Fruit fly (Drosophila melanogaster) whole organism, embryonic: ENCODE results near the gene mu2.
A peak's percentile ranks its signal among the peaks of the same experiment; 100 is the strongest.

Experiments
- Bteb2 ChIP-seq: fragments of 200-800 bp; sonication (Bioruptor generic); optimal IDR thresholded peaks from 2 replicates; lab custom pipeline; 2016; ENCODE audit warnings: missing biosample characterization, missing genetic modification characterization
- CG1024 ChIP-seq: fragments of 200-800 bp; sonication (Bioruptor generic); IDR thresholded peaks from 2 replicates; pipeline ENCODE4 v1.3.6; 2022; ENCODE audit warnings: missing biosample characterization, missing genetic modification characterization
- CG10431 ChIP-seq: fragments of 200-800 bp; sonication (Bioruptor generic); optimal IDR thresholded peaks from 3 replicates; lab custom pipeline; 2018; ENCODE audit warnings: missing biosample characterization, mild to moderate bottlenecking, missing genetic modification characterization
- CG11504 ChIP-seq: fragments of 200-800 bp; sonication (Bioruptor generic); optimal IDR thresholded peaks from 3 replicates; lab custom pipeline; 2019; ENCODE audit warnings: missing biosample characterization, mild to moderate bottlenecking, missing genetic modification characterization, moderate library complexity
- CG11696 ChIP-seq: fragments of 200-800 bp; sonication (Bioruptor generic); IDR thresholded peaks from 2 replicates; pipeline ENCODE4 v1.3.6; 2022; ENCODE audit warnings: missing biosample characterization, missing genetic modification characterization
- CG14441 ChIP-seq: fragments of 200-800 bp; sonication (Bioruptor generic); IDR thresholded peaks from 2 replicates; pipeline ENCODE4 v1.3.6; 2022; ENCODE audit warnings: missing biosample characterization, missing genetic modification characterization
- CG17359 ChIP-seq: fragments of 200-800 bp; sonication (Bioruptor generic); optimal IDR thresholded peaks from 3 replicates; lab custom pipeline; 2018; ENCODE audit warnings: missing biosample characterization, mild to moderate bottlenecking, missing genetic modification characterization, moderate library complexity
- CG17568 ChIP-seq: fragments of 200-800 bp; sonication (Bioruptor generic); optimal IDR thresholded peaks from 2 replicates; lab custom pipeline; 2018; ENCODE audit warnings: missing biosample characterization, mild to moderate bottlenecking, missing genetic modification characterization, moderate library complexity
- CG17802 ChIP-seq: fragments of 200-800 bp; sonication (Bioruptor generic); optimal IDR thresholded peaks from 2 replicates; lab custom pipeline; 2018; ENCODE audit warnings: missing biosample characterization, mild to moderate bottlenecking, missing genetic modification characterization, moderate library complexity
- CG2116 ChIP-seq: fragments of 200-800 bp; sonication (Bioruptor generic); optimal IDR thresholded peaks from 3 replicates; lab custom pipeline; 2018; ENCODE audit warnings: missing biosample characterization, mild to moderate bottlenecking, missing genetic modification characterization
- CG2678 ChIP-seq: fragments of 200-800 bp; sonication (Bioruptor generic); optimal IDR thresholded peaks from 3 replicates; lab custom pipeline; 2019; ENCODE audit warnings: missing biosample characterization, mild to moderate bottlenecking, missing genetic modification characterization, moderate library complexity
- CG2712 ChIP-seq: fragments of 200-800 bp; optimal IDR thresholded peaks from 3 replicates; lab custom pipeline; 2019; ENCODE audit warnings: missing biosample characterization, mild to moderate bottlenecking, missing genetic modification characterization, moderate library complexity
- CG3163 ChIP-seq: fragments of 200-800 bp; sonication (Bioruptor generic); optimal IDR thresholded peaks from 3 replicates; lab custom pipeline; 2016; ENCODE audit warnings: missing biosample characterization, missing genetic modification characterization
- CG32767 ChIP-seq: fragments of 200-800 bp; sonication (Bioruptor generic); IDR thresholded peaks from 2 replicates; pipeline ENCODE4 v1.3.6; 2022; ENCODE audit warnings: missing biosample characterization, missing genetic modification characterization
- CG5953 ChIP-seq: fragments of 200-800 bp; sonication (Bioruptor generic); IDR thresholded peaks from 2 replicates; pipeline ENCODE4 v1.3.6; 2022; ENCODE audit warnings: missing biosample characterization, missing genetic modification characterization
- CG6765 ChIP-seq: fragments of 200-800 bp; sonication (Bioruptor generic); optimal IDR thresholded peaks from 3 replicates; lab custom pipeline; 2017; ENCODE audit warnings: missing biosample characterization, mild to moderate bottlenecking, missing genetic modification characterization
- CG6813 ChIP-seq: fragments of 200-800 bp; sonication (Bioruptor generic); optimal IDR thresholded peaks from 2 replicates; lab custom pipeline; 2017; ENCODE audit warnings: missing biosample characterization, missing genetic modification characterization, mild to moderate bottlenecking, moderate library complexity, missing genetic modification reagents
- CG7745 ChIP-seq: fragments of 200-800 bp; sonication (Bioruptor generic); optimal IDR thresholded peaks from 2 replicates; lab custom pipeline; 2018; ENCODE audit warnings: missing biosample characterization, mild to moderate bottlenecking, missing genetic modification characterization, moderate library complexity
- CG8944 ChIP-seq: fragments of 200-800 bp; sonication (Bioruptor generic); optimal IDR thresholded peaks from 3 replicates; lab custom pipeline; 2016; ENCODE audit warnings: missing biosample characterization, missing genetic modification characterization
- CG9932 ChIP-seq: fragments of 200-800 bp; sonication (Bioruptor generic); IDR thresholded peaks from 2 replicates; pipeline ENCODE4 v1.3.6; 2022; ENCODE audit warnings: missing biosample characterization, missing genetic modification characterization
- Dip3 ChIP-seq: fragments of 200-800 bp; sonication (Bioruptor generic); optimal IDR thresholded peaks from 3 replicates; lab custom pipeline; 2016; ENCODE audit warnings: missing biosample characterization, missing genetic modification characterization
- Doc3 ChIP-seq: fragments of 200-800 bp; sonication (Bioruptor generic); IDR thresholded peaks from 3 replicates; pipeline ENCODE4 v1.3.6; 2022; ENCODE audit warnings: missing biosample characterization, missing genetic modification characterization; ENCODE audit not compliant: partially characterized antibody
- Ets97D ChIP-seq: fragments of 200-800 bp; sonication (Bioruptor generic); optimal IDR thresholded peaks from 3 replicates; lab custom pipeline; 2016; ENCODE audit warnings: missing biosample characterization, missing genetic modification characterization
- GATAe ChIP-seq: fragments of 200-800 bp; sonication (Bioruptor generic); conservative IDR thresholded peaks from 2 replicates; pipeline ENCODE4 v1.3.6; 2022; ENCODE audit warnings: missing biosample characterization, missing genetic modification characterization
- H15 ChIP-seq: fragments of 200-800 bp; sonication (Bioruptor generic); IDR thresholded peaks from 3 replicates; pipeline ENCODE4 v1.3.6; 2022; ENCODE audit warnings: missing biosample characterization, missing genetic modification characterization
- HLH4C ChIP-seq: fragments of 200-800 bp; sonication (Bioruptor generic); IDR thresholded peaks from 3 replicates; pipeline ENCODE4 v1.3.6; 2022; ENCODE audit warnings: missing biosample characterization, missing genetic modification characterization; ENCODE audit not compliant: partially characterized antibody
- Hmr ChIP-seq: fragments of 200-800 bp; sonication (Bioruptor generic); optimal IDR thresholded peaks from 3 replicates; lab custom pipeline; 2017; ENCODE audit warnings: mild to moderate bottlenecking, missing biosample characterization, missing genetic modification reagents, missing genetic modification characterization
- Kr ChIP-seq: fragments of 200-800 bp; sonication (Bioruptor generic); optimal IDR thresholded peaks from 2 replicates; lab custom pipeline; 2017; ENCODE audit warnings: missing biosample characterization, mild to moderate bottlenecking, missing genetic modification characterization
- MTF-1 ChIP-seq: fragments of 200-800 bp; sonication (Bioruptor generic); optimal IDR thresholded peaks from 2 replicates; lab custom pipeline; 2018; ENCODE audit warnings: missing biosample characterization, mild to moderate bottlenecking, missing genetic modification characterization, borderline replicate concordance
- Oaz ChIP-seq: fragments of 200-800 bp; sonication (Bioruptor generic); IDR thresholded peaks from 2 replicates; pipeline ENCODE4 v1.3.6; 2022; ENCODE audit warnings: missing biosample characterization, missing genetic modification characterization
- Scr ChIP-seq: fragments of 200-800 bp; sonication (Bioruptor generic); IDR thresholded peaks from 2 replicates; pipeline ENCODE4 v1.3.6; 2022; ENCODE audit warnings: missing biosample characterization, missing genetic modification characterization; ENCODE audit not compliant: partially characterized antibody
- Sox100B ChIP-seq: fragments of 200-800 bp; sonication (Bioruptor generic); optimal IDR thresholded peaks from 3 replicates; lab custom pipeline; 2018; ENCODE audit warnings: missing biosample characterization, mild to moderate bottlenecking, missing genetic modification characterization
- Sry-β ChIP-seq: fragments of 200-800 bp; sonication (Bioruptor generic); optimal IDR thresholded peaks from 2 replicates; lab custom pipeline; 2018; ENCODE audit warnings: missing biosample characterization, mild to moderate bottlenecking, missing genetic modification characterization, moderate library complexity
- Ssrp ChIP-seq: fragments of 200-800 bp; sonication (Bioruptor generic); optimal IDR thresholded peaks from 2 replicates; lab custom pipeline; 2018; ENCODE audit warnings: missing biosample characterization, mild to moderate bottlenecking, missing genetic modification characterization, moderate library complexity
- cato ChIP-seq: fragments of 200-800 bp; sonication (Bioruptor generic); optimal IDR thresholded peaks from 2 replicates; lab custom pipeline; 2016; ENCODE audit warnings: missing biosample characterization, missing genetic modification characterization, borderline replicate concordance
- da ChIP-seq: fragments of 200-800 bp; sonication (Bioruptor generic); optimal IDR thresholded peaks from 2 replicates; lab custom pipeline; 2016; ENCODE audit warnings: missing biosample characterization, missing genetic modification characterization
- dan ChIP-seq: fragments of 200-800 bp; sonication (Bioruptor generic); IDR thresholded peaks from 2 replicates; pipeline ENCODE4 v1.3.6; 2022; ENCODE audit warnings: missing biosample characterization, missing genetic modification characterization
- gsb ChIP-seq: fragments of 200-800 bp; sonication (Bioruptor generic); IDR thresholded peaks from 2 replicates; pipeline ENCODE4 v1.3.6; 2022; ENCODE audit warnings: missing biosample characterization, missing genetic modification characterization
- hbn ChIP-seq: fragments of 200-800 bp; sonication (Bioruptor generic); IDR thresholded peaks from 2 replicates; pipeline ENCODE4 v1.3.6; 2022; ENCODE audit warnings: missing biosample characterization, missing genetic modification characterization; ENCODE audit not compliant: partially characterized antibody
- her ChIP-seq: fragments of 200-800 bp; sonication (Bioruptor generic); optimal IDR thresholded peaks from 2 replicates; lab custom pipeline; 2016; ENCODE audit warnings: missing biosample characterization, missing genetic modification characterization
- klu ChIP-seq: fragments of 200-800 bp; sonication (Bioruptor generic); IDR thresholded peaks from 2 replicates; pipeline ENCODE4 v1.3.6; 2022; ENCODE audit warnings: missing biosample characterization, missing genetic modification characterization
- maf-S ChIP-seq: fragments of 200-800 bp; sonication (Bioruptor generic); optimal IDR thresholded peaks from 2 replicates; lab custom pipeline; 2016; ENCODE audit warnings: missing biosample characterization, missing genetic modification characterization
- nau ChIP-seq: fragments of 200-800 bp; sonication (Bioruptor generic); optimal IDR thresholded peaks from 3 replicates; lab custom pipeline; 2017; ENCODE audit warnings: missing biosample characterization, mild to moderate bottlenecking, missing genetic modification characterization, missing genetic modification reagents
- nerfin-1 ChIP-seq: fragments of 200-800 bp; sonication (Bioruptor generic); optimal IDR thresholded peaks from 3 replicates; lab custom pipeline; 2019; ENCODE audit warnings: missing biosample characterization, mild to moderate bottlenecking, missing genetic modification characterization, moderate library complexity
- otp ChIP-seq: fragments of 200-800 bp; sonication (Bioruptor generic); IDR thresholded peaks from 3 replicates; pipeline ENCODE4, ENCODE4 v1.3.6; 2022; ENCODE audit warnings: missing biosample characterization, missing genetic modification characterization
- peb ChIP-seq: fragments of 200-800 bp; sonication (Bioruptor generic); IDR thresholded peaks from 2 replicates; pipeline ENCODE4 v1.3.6; 2022; ENCODE audit warnings: missing biosample characterization, missing genetic modification characterization
- psq ChIP-seq: fragments of 200-800 bp; sonication (Bioruptor generic); optimal IDR thresholded peaks from 2 replicates; lab custom pipeline; 2017; ENCODE audit warnings: missing biosample characterization, missing genetic modification characterization
- sima ChIP-seq: fragments of 200-800 bp; sonication (Bioruptor generic); optimal IDR thresholded peaks from 2 replicates; lab custom pipeline; 2016; ENCODE audit warnings: missing biosample characterization, missing genetic modification characterization
- sisA ChIP-seq: fragments of 200-800 bp; sonication (Bioruptor generic); IDR thresholded peaks from 2 replicates; pipeline ENCODE4 v1.3.6; 2022; ENCODE audit warnings: missing biosample characterization, missing genetic modification characterization
- sug ChIP-seq: fragments of 200-800 bp; optimal IDR thresholded peaks from 2 replicates; lab custom pipeline; 2019; ENCODE audit warnings: missing biosample characterization, mild to moderate bottlenecking, missing genetic modification characterization, moderate library complexity
- trh ChIP-seq: fragments of 200-800 bp; sonication (Bioruptor generic); optimal IDR thresholded peaks from 2 replicates; lab custom pipeline; 2016; ENCODE audit warnings: missing biosample characterization, missing genetic modification characterization

Gene mu2

dm6 chr3L:1962964-1963363, 15.7 kb upstream of the mu2 start, which contains the start of gene SCOT (continued):
- TF ChIP-seq CG9932 (GFP tag; lab: Robert Waterston, UW), result peak; percentile 50; the same call in 1 of the 2 replicates
- peak; percentile 44 for TF ChIP-seq cato (GFP tag; lab: Kevin White, UChicago)
- peak; percentile 62; the same call in 1 of the 2 replicates for TF ChIP-seq klu (GFP tag; lab: Robert Waterston, UW)
- TF ChIP-seq sug, result no peak
- peak; percentile 10 for TF ChIP-seq CG2116 (GFP tag; lab: Kevin White, UChicago)
- TF ChIP-seq CG17359 (tag; lab: Kevin White, UChicago), result no peak
- TF ChIP-seq Hmr (GFP tag; lab: Kevin White, UChicago), result no peak
- TF ChIP-seq CG3163 (GFP tag; lab: Kevin White, UChicago), result peak; percentile 74
- no peak for TF ChIP-seq CG6765 (GFP tag; lab: Kevin White, UChicago)
- peak; percentile 58 for TF ChIP-seq Oaz (GFP tag; lab: Robert Waterston, UW)
- no peak for TF ChIP-seq nerfin-1
- no peak for TF ChIP-seq Ssrp
- TF ChIP-seq Bteb2, result no peak
- peak; percentile 45 for TF ChIP-seq peb
- TF ChIP-seq otp (GFP tag; lab: Robert Waterston, UW), result peak; percentile 80
- no peak for TF ChIP-seq her (GFP tag; lab: Kevin White, UChicago)
- peak; percentile 62 for TF ChIP-seq da (GFP tag; lab: Kevin White, UChicago)
- TF ChIP-seq Dip3, result peak; percentile 55
- no peak for TF ChIP-seq CG2678 (tag; lab: Kevin White, UChicago)
- no peak for TF ChIP-seq trh (GFP tag; lab: Kevin White, UChicago)
- TF ChIP-seq CG17568 (GFP tag; lab: Kevin White, UChicago), result no peak
- TF ChIP-seq MTF-1 (GFP tag; lab: Kevin White, UChicago), result no peak
- no peak for TF ChIP-seq CG10431
- TF ChIP-seq CG2712, result no peak
- TF ChIP-seq sima (GFP tag; lab: Kevin White, UChicago), result no peak
- peak; percentile 51 for TF ChIP-seq CG17802 (tag; lab: Kevin White, UChicago)
- TF ChIP-seq H15, result peak; percentile 71; the same call in 2 of the 3 replicates
- TF ChIP-seq CG1024 (GFP tag; lab: Robert Waterston, UW), result peak; percentile 66
- no peak for TF ChIP-seq CG7745 (tag; lab: Kevin White, UChicago)
- no peak for TF ChIP-seq Kr (GFP tag; lab: Kevin White, UChicago)
- TF ChIP-seq CG5953 (GFP tag; lab: Robert Waterston, UW), result peak; percentile 84
- TF ChIP-seq gsb (GFP tag; lab: Robert Waterston, UW), result peak; percentile 45
- TF ChIP-seq HLH4C (GFP tag; lab: Robert Waterston, UW), result no peak
- TF ChIP-seq dan (GFP tag; lab: Robert Waterston, UW), result 0 out of 2 replicates have a peak, but pooled peaks have one; percentile 40
- TF ChIP-seq CG32767 (GFP tag; lab: Robert Waterston, UW), result peak; percentile 71; the same call in 1 of the 2 replicates
- TF ChIP-seq nau (GFP tag; lab: Kevin White, UChicago), result no peak
- peak; percentile 3 for TF ChIP-seq CG6813 (GFP tag; lab: Kevin White, UChicago)
- TF ChIP-seq maf-S (GFP tag; lab: Kevin White, UChicago), result no peak
- TF ChIP-seq sisA, result peak; percentile 77
- TF ChIP-seq hbn (GFP tag; lab: Robert Waterston, UW), result no peak
- no peak for TF ChIP-seq Sox100B (GFP tag; lab: Kevin White, UChicago)
- TF ChIP-seq CG14441 (GFP tag; lab: Robert Waterston, UW), result peak; percentile 85
- no peak for TF ChIP-seq Sry-β (GFP tag; lab: Kevin White, UChicago)
- peak; percentile 17 for TF ChIP-seq Ets97D (GFP tag; lab: Kevin White, UChicago)
- peak; percentile 71 for TF ChIP-seq CG8944
- TF ChIP-seq GATAe, result no peak
- no peak for TF ChIP-seq Doc3
- TF ChIP-seq Scr, result no peak
- no peak for TF ChIP-seq psq (GFP tag; lab: Kevin White, UChicago)
- TF ChIP-seq CG11504 (tag; lab: Kevin White, UChicago), result no peak
- TF ChIP-seq CG11696 (GFP tag; lab: Robert Waterston, UW), result peak; percentile 73
